Worm (Caenorhabditis elegans) whole organism, L2 larva: ENCODE results near the gene far-4.

Experiments
- C34F6.9 ChIP-seq: fragments of 150-350 bp; optimal IDR thresholded peaks from 2 replicates; lab custom pipeline; 2014; ENCODE audit warnings: missing biosample characterization, missing genetic modification characterization
- F13H6.1 ChIP-seq: sonication (generic microtip); optimal IDR thresholded peaks from 2 replicates; lab custom pipeline; 2016; ENCODE audit warnings: missing genetic modification characterization, missing compliant biosample characterization
- R02D3.7 ChIP-seq: fragments of 150-350 bp; optimal IDR thresholded peaks from 2 replicates; lab custom pipeline; 2014; ENCODE audit warnings: missing biosample characterization, missing genetic modification characterization
- Y55F3AM.14 ChIP-seq: fragments of 200-800 bp; sonication (Bioruptor generic); optimal IDR thresholded peaks from 2 replicates; lab custom pipeline; 2018; ENCODE audit warnings: mild to moderate bottlenecking, missing genetic modification characterization, missing compliant biosample characterization
- ZK546.5 ChIP-seq: sonication (generic microtip); optimal IDR thresholded peaks from 2 replicates; lab custom pipeline; 2017; ENCODE audit warnings: missing biosample characterization, missing genetic modification characterization
- alr-1 ChIP-seq: fragments of 150-350 bp; optimal IDR thresholded peaks from 2 replicates; lab custom pipeline; 2014; ENCODE audit warnings: missing biosample characterization, missing genetic modification characterization
- aly-2 ChIP-seq: fragments of 150-350 bp; optimal IDR thresholded peaks from 2 replicates; lab custom pipeline; 2014; ENCODE audit warnings: missing biosample characterization, missing genetic modification characterization
- ama-1 ChIP-seq: fragments of 150-350 bp; optimal IDR thresholded peaks from 2 replicates; lab custom pipeline; 2018; ENCODE audit warnings: inconsistent platforms
- ceh-16 ChIP-seq: fragments of 150-350 bp; optimal IDR thresholded peaks from 2 replicates; lab custom pipeline; 2014; ENCODE audit warnings: missing biosample characterization, missing genetic modification characterization
- ceh-82 ChIP-seq: fragments of 150-350 bp; optimal IDR thresholded peaks from 2 replicates; lab custom pipeline; 2014; ENCODE audit warnings: missing biosample characterization, missing genetic modification characterization
- crh-2 ChIP-seq: sonication (generic microtip); optimal IDR thresholded peaks from 2 replicates; lab custom pipeline; 2017; ENCODE audit warnings: missing biosample characterization, missing genetic modification characterization
- dmd-4 ChIP-seq: sonication (generic microtip); optimal IDR thresholded peaks from 2 replicates; lab custom pipeline; 2017; ENCODE audit warnings: missing biosample characterization, missing genetic modification characterization
- egl-27 ChIP-seq: sonication (generic microtip); optimal IDR thresholded peaks from 3 replicates; lab custom pipeline; 2017; ENCODE audit warnings: missing biosample characterization, missing genetic modification reagents, missing genetic modification characterization
- elt-1 ChIP-seq: fragments of 150-350 bp; optimal IDR thresholded peaks from 2 replicates; lab custom pipeline; 2014; ENCODE audit warnings: missing biosample characterization, missing genetic modification characterization
- elt-3 ChIP-seq: sonication (generic microtip); optimal IDR thresholded peaks from 2 replicates; lab custom pipeline; 2017; ENCODE audit warnings: missing biosample characterization, missing genetic modification characterization
- fos-1 ChIP-seq: fragments of 150-350 bp; optimal IDR thresholded peaks from 2 replicates; lab custom pipeline; 2014; ENCODE audit warnings: missing biosample characterization, missing genetic modification characterization
- gmeb-1 ChIP-seq: fragments of 150-350 bp; optimal IDR thresholded peaks from 2 replicates; lab custom pipeline; 2014; ENCODE audit warnings: missing biosample characterization, missing genetic modification characterization
- lin-11 ChIP-seq: fragments of 150-350 bp; sonication (generic microtip); optimal IDR thresholded peaks from 2 replicates; lab custom pipeline; 2014; ENCODE audit warnings: missing biosample characterization, missing genetic modification characterization, inconsistent platforms, mixed read lengths
- lin-39 ChIP-seq: fragments of 150-350 bp; optimal IDR thresholded peaks from 2 replicates; lab custom pipeline; 2014; ENCODE audit warnings: missing biosample characterization, missing genetic modification reagents, missing genetic modification characterization
- lsy-2 ChIP-seq, 2 experiments: fragments of 150-350 bp in 1 of 2; sonication (generic microtip) in 1 of 2; optimal IDR thresholded peaks; 2 replicates each; lab custom pipeline; 2014 to 2017; ENCODE audit warnings: missing biosample characterization in 2 of 2, missing genetic modification characterization in 2 of 2
- mab-5 ChIP-seq: fragments of 150-350 bp; optimal IDR thresholded peaks from 2 replicates; lab custom pipeline; 2014; ENCODE audit warnings: missing biosample characterization, missing genetic modification characterization
- mbf-1 ChIP-seq: sonication (generic microtip); optimal IDR thresholded peaks from 2 replicates; lab custom pipeline; 2017; ENCODE audit warnings: missing biosample characterization, missing genetic modification characterization
- mdl-1 ChIP-seq, 2 experiments: fragments of 150-350 bp in 1 of 2; sonication (generic microtip) in 1 of 2; optimal IDR thresholded peaks; 2 replicates each; lab custom pipeline; 2017; ENCODE audit warnings: missing biosample characterization in 2 of 2, missing genetic modification characterization in 2 of 2
- nhr-10 ChIP-seq: sonication (generic microtip); optimal IDR thresholded peaks from 2 replicates; lab custom pipeline; 2017; ENCODE audit warnings: missing biosample characterization, missing genetic modification characterization
- nhr-11 ChIP-seq: fragments of 150-350 bp; optimal IDR thresholded peaks from 2 replicates; lab custom pipeline; 2014; ENCODE audit warnings: missing biosample characterization, missing genetic modification characterization
- nhr-12 ChIP-seq: fragments of 150-350 bp; optimal IDR thresholded peaks from 2 replicates; lab custom pipeline; 2014; ENCODE audit warnings: missing biosample characterization, missing genetic modification characterization
- nhr-129 ChIP-seq: fragments of 150-350 bp; optimal IDR thresholded peaks from 2 replicates; lab custom pipeline; 2014; ENCODE audit warnings: missing biosample characterization, missing genetic modification characterization
- nhr-21 ChIP-seq: fragments of 150-350 bp; optimal IDR thresholded peaks from 2 replicates; lab custom pipeline; 2014; ENCODE audit warnings: missing biosample characterization, missing genetic modification characterization
- nhr-23 ChIP-seq: fragments of 150-350 bp; optimal IDR thresholded peaks from 2 replicates; lab custom pipeline; 2014; ENCODE audit warnings: missing biosample characterization, missing genetic modification reagents, missing genetic modification characterization
- nhr-237 ChIP-seq: fragments of 150-350 bp; optimal IDR thresholded peaks from 2 replicates; lab custom pipeline; 2014; ENCODE audit warnings: missing biosample characterization, missing genetic modification characterization
- nhr-25 ChIP-seq: fragments of 150-350 bp; sonication (generic microtip); optimal IDR thresholded peaks from 3 replicates; lab custom pipeline; 2014; ENCODE audit warnings: missing biosample characterization, missing genetic modification characterization
- nhr-6 ChIP-seq: fragments of 150-350 bp; optimal IDR thresholded peaks from 2 replicates; lab custom pipeline; 2014; ENCODE audit warnings: missing biosample characterization, missing genetic modification characterization
- nhr-77 ChIP-seq: fragments of 150-350 bp; optimal IDR thresholded peaks from 2 replicates; lab custom pipeline; 2014; ENCODE audit warnings: missing biosample characterization, missing genetic modification characterization
- peb-1 ChIP-seq: fragments of 150-350 bp; optimal IDR thresholded peaks from 2 replicates; lab custom pipeline; 2014; ENCODE audit warnings: missing biosample characterization, missing genetic modification characterization
- skn-1 ChIP-seq: sonication (generic microtip); optimal IDR thresholded peaks from 2 replicates; lab custom pipeline; 2017; ENCODE audit warnings: missing biosample characterization, missing genetic modification characterization
- sma-3 ChIP-seq: sonication (generic microtip); optimal IDR thresholded peaks from 2 replicates; lab custom pipeline; 2016; ENCODE audit warnings: missing genetic modification reagents, missing genetic modification characterization, missing compliant biosample characterization
- sma-9 ChIP-seq, 2 experiments: fragments of 150-350 bp in 1 of 2; sonication (generic microtip) in 1 of 2; optimal IDR thresholded peaks; 2 replicates each; lab custom pipeline; 2014 to 2016; ENCODE audit warnings: missing genetic modification characterization in 2 of 2, mild to moderate bottlenecking in 1 of 2, missing biosample characterization in 1 of 2, missing compliant biosample characterization in 1 of 2, missing genetic modification reagents in 1 of 2, moderate library complexity in 1 of 2
- snpc-4 ChIP-seq: fragments of 150-350 bp; optimal IDR thresholded peaks from 2 replicates; lab custom pipeline; 2014; ENCODE audit warnings: missing biosample characterization, missing genetic modification characterization
- unc-39 ChIP-seq: fragments of 150-350 bp; optimal IDR thresholded peaks from 2 replicates; lab custom pipeline; 2014; ENCODE audit warnings: missing biosample characterization, missing genetic modification characterization
- unc-55 ChIP-seq: fragments of 150-350 bp; sonication (generic microtip); optimal IDR thresholded peaks from 3 replicates; lab custom pipeline; 2014; ENCODE audit warnings: missing biosample characterization, missing genetic modification reagents, missing genetic modification characterization
- zag-1 ChIP-seq: fragments of 150-350 bp; optimal IDR thresholded peaks from 2 replicates; lab custom pipeline; 2014; ENCODE audit warnings: missing biosample characterization, missing genetic modification characterization
- ztf-1 ChIP-seq: fragments of 200-800 bp; sonication (Bioruptor generic); conservative IDR thresholded peaks from 2 replicates; pipeline ENCODE4 v1.3.6; 2022; ENCODE audit warnings: missing genetic modification characterization, missing compliant biosample characterization
- ztf-11 ChIP-seq: sonication (generic microtip); optimal IDR thresholded peaks from 2 replicates; lab custom pipeline; 2017; ENCODE audit warnings: missing biosample characterization, missing genetic modification characterization
- ztf-4 ChIP-seq: fragments of 150-350 bp; optimal IDR thresholded peaks from 2 replicates; lab custom pipeline; 2014; ENCODE audit warnings: missing biosample characterization, missing genetic modification characterization

Gene far-4

ce11 chrV:13009271-13009670 lies 9.8 kb upstream of the far-4 start:
- no peak for TF ChIP-seq nhr-77 (tag; lab: Kevin White, UChicago)
- no peak for TF ChIP-seq ZK546.5 (tag; lab: Kevin White, UChicago)
- no peak for TF ChIP-seq lin-39
- TF ChIP-seq, all 48 proteins: peak for 0

ce11 chrV:13008825-13009224 lies 9.4 kb upstream of the far-4 start, which contains the start of gene F15B9.10:
F15B9.10 (minus strand) TSS chrV:13008925.
- no peak for TF ChIP-seq nhr-10 (tag; lab: Kevin White, UChicago)
- no peak for TF ChIP-seq fos-1 (tag; lab: Kevin White, UChicago)
- TF ChIP-seq zag-1 (tag; lab: Kevin White, UChicago) = no peak
- no peak for TF ChIP-seq dmd-4
- TF ChIP-seq nhr-25 (tag; lab: Kevin White, UChicago) = no peak
- TF ChIP-seq ztf-11 (tag; lab: Kevin White, UChicago) = no peak
- TF ChIP-seq elt-1 (tag; lab: Kevin White, UChicago) = no peak
- no peak for TF ChIP-seq nhr-237 (tag; lab: Kevin White, UChicago)
- no peak for TF ChIP-seq sma-9 (GFP tag; optimal IDR thresholded peaks at IDR 0.05; lab: Kevin White, UChicago)
- no peak for TF ChIP-seq sma-9 (tag; optimal IDR thresholded peaks at IDR 0.05; lab: Kevin White, UChicago)
- TF ChIP-seq aly-2 (tag; lab: Kevin White, UChicago) = no peak
- no peak for TF ChIP-seq elt-3
- no peak for TF ChIP-seq sma-3 (GFP tag; lab: Kevin White, UChicago)

DNA sequence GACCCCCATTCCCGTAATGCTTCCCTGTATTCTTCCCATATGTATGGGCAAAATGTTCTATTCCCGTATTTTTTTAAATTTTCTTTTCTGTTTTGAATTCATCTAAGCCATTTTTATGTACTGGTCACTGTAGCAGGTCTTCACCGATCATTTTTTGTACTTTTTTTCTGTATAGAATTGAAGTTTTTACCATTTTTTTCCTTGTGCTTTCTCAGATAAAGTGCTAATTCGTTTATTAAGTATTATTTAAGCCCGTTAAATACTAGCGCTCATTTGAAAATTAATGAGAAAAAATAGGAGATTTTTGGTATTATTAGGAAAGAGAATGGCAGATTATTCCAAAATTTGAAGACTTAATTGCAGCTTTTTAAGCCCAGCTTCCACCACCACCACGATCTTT lies 7.3 kb upstream of the far-4 start:
- TF ChIP-seq nhr-12 (tag; lab: Kevin White, UChicago) (no peak), skn-1 (tag; lab: Kevin White, UChicago) (no peak), unc-39 (tag; lab: Kevin White, UChicago) (no peak), elt-1 (tag; lab: Kevin White, UChicago) (no peak), egl-27 (no peak), ztf-4 (no peak), mbf-1 (tag; lab: Kevin White, UChicago) (no peak), crh-2 (tag; lab: Kevin White, UChicago) (no peak), nhr-23 (tag; lab: Kevin White, UChicago) (no peak), mab-5 (tag; lab: Kevin White, UChicago) (no peak), elt-3 (no peak), R02D3.7 (tag; lab: Kevin White, UChicago) (no peak), lin-11 (tag; lab: Kevin White, UChicago) (no peak), alr-1 (tag; lab: Kevin White, UChicago) (no peak), mdl-1 (tag; optimal IDR thresholded peaks at IDR 0.05; lab: Kevin White, UChicago) (no peak)

- TF ChIP-seq ceh-82 (tag; lab: Kevin White, UChicago) = no peak
- TF ChIP-seq alr-1 (tag; lab: Kevin White, UChicago) = no peak
- no peak for TF ChIP-seq ztf-4
- no peak for TF ChIP-seq nhr-6
- TF ChIP-seq nhr-11 = no peak
- no peak for TF ChIP-seq ztf-11 (tag; lab: Kevin White, UChicago)
- TF ChIP-seq ztf-1 = no peak
- no peak for TF ChIP-seq mbf-1 (tag; lab: Kevin White, UChicago)
- TF ChIP-seq nhr-77 (tag; lab: Kevin White, UChicago) = no peak
- TF ChIP-seq nhr-12 (tag; lab: Kevin White, UChicago) = no peak
- no peak for TF ChIP-seq aly-2 (tag; lab: Kevin White, UChicago)
- no peak for TF ChIP-seq crh-2 (tag; lab: Kevin White, UChicago)
- TF ChIP-seq ZK546.5 (tag; lab: Kevin White, UChicago) = no peak
- TF ChIP-seq C34F6.9 = no peak
- no peak for TF ChIP-seq dmd-4
- no peak for TF ChIP-seq ama-1
- TF ChIP-seq mab-5 (tag; lab: Kevin White, UChicago) = no peak
- no peak for TF ChIP-seq elt-1 (tag; lab: Kevin White, UChicago)
Observed at ce11 chrV:13004374-13004773, 4.9 kb upstream of the far-4 start.

ce11 chrV:13003378-13003777 lies 3.9 kb upstream of the far-4 start:
- TF ChIP-seq nhr-10 (tag; lab: Kevin White, UChicago) = no peak
- TF ChIP-seq sma-3 (GFP tag; lab: Kevin White, UChicago) = peak; percentile 71
- TF ChIP-seq Y55F3AM.14 (GFP tag; lab: Kevin White, UChicago) = peak; percentile 1
- TF ChIP-seq peb-1 (tag; lab: Kevin White, UChicago) = no peak
- peak; percentile 46 for TF ChIP-seq nhr-25 (tag; lab: Kevin White, UChicago)
- TF ChIP-seq gmeb-1 (tag; lab: Kevin White, UChicago) = peak; percentile 56
- no peak for TF ChIP-seq ama-1
- TF ChIP-seq sma-9 (GFP tag; optimal IDR thresholded peaks at IDR 0.05; lab: Kevin White, UChicago) = peak; percentile 74
- no peak for TF ChIP-seq sma-9 (tag; optimal IDR thresholded peaks at IDR 0.05; lab: Kevin White, UChicago)
- no peak for TF ChIP-seq dmd-4
- TF ChIP-seq lsy-2 (tag; optimal IDR thresholded peaks at IDR 0.05; lab: Kevin White, UChicago) = peak; percentile 52 to 63
- peak; percentile 93 for TF ChIP-seq nhr-129
- TF ChIP-seq snpc-4 (tag; lab: Kevin White, UChicago) = peak; percentile 6
- TF ChIP-seq fos-1 (tag; lab: Kevin White, UChicago) = peak; percentile 51
- TF ChIP-seq lin-11 (tag; lab: Kevin White, UChicago) = peak; percentile 52
- TF ChIP-seq ceh-16 (tag; lab: Kevin White, UChicago) = peak; percentile 44
- TF ChIP-seq aly-2 (tag; lab: Kevin White, UChicago) = no peak
- TF ChIP-seq zag-1 (tag; lab: Kevin White, UChicago) = peak; percentile 13
- peak; percentile 67 for TF ChIP-seq unc-55
- TF ChIP-seq mdl-1 (tag; optimal IDR thresholded peaks at IDR 0.05; lab: Kevin White, UChicago) = peak in 1 of 2 experiments; percentile 5
- TF ChIP-seq nhr-21 (tag; lab: Kevin White, UChicago) = peak; percentile 57
- peak; percentile 57 for TF ChIP-seq C34F6.9
- TF ChIP-seq crh-2 (tag; lab: Kevin White, UChicago) = peak; percentile 74
- TF ChIP-seq egl-27 = peak; percentile 58
- peak; percentile 70 for TF ChIP-seq F13H6.1 (tag; lab: Kevin White, UChicago)
